Worm (Caenorhabditis elegans): Measurements from ENCODE around the gene Y102A11A.2.

DNA sequence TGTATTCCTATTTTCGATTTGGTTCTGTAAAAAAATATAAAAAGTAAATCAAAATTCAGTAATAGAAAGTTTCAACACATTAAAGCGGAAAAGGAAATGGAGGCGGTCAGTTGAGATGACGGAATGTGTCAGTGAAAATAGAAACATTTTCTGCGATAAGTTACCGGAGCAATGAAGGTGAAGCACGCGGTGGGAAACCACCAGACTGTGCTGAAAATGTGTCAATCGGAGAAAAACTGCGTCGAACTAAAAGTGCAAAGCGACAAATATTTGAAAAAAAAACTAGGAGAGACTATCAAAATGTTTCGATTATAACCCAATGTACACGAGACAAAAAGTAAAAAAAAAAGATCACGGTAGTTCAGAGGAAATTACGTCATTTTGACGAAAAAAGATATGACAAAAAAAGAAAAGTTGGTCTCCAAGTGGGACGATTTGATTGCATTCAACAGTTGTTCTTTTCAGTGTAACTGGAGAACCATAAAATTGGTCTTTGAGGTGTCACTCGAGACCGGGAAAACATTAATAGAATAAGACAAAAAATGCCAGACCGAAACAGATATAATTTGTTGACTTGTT is 44.1 kb downstream of the Y102A11A.2 start, which contains the start of gene acl-4:
- TF ChIP-seq him-1 (tag; optimal IDR thresholded peaks at IDR 0.05) (no peak), W03F9.2 (tag; optimal IDR thresholded peaks at IDR 0.05) (no peak)
